Fruit fly (Drosophila melanogaster): ENCODE data around the gene AdipoR.

dm6 chr3R:22533973-22534931 lies 13.4 kb downstream of the AdipoR start:
- TF ChIP-seq MTF-1 (GFP tag; optimal IDR thresholded peaks at IDR 0.05; ENCODE audit: borderline replicate concordance) (no peak), Hr78 (GFP tag; optimal IDR thresholded peaks at IDR 0.05) (no peak), CG10959 (GFP tag; IDR thresholded peaks at IDR 0.05) (no peak), zen (tag; optimal IDR thresholded peaks at IDR 0.05) (no peak), CG2199 (GFP tag; IDR thresholded peaks at IDR 0.05) (no peak), ind (GFP tag; optimal IDR thresholded peaks at IDR 0.05) (no peak), Ets65A (GFP tag) (no peak), CG8089 (GFP tag; optimal IDR thresholded peaks at IDR 0.05) (no peak), bigmax (GFP tag; optimal IDR thresholded peaks at IDR 0.05) (no peak), CG3163 (GFP tag; optimal IDR thresholded peaks at IDR 0.05) (no peak), ttk (GFP tag; IDR thresholded peaks at IDR 0.05) (no peak), B-H1 (GFP tag; IDR thresholded peaks at IDR 0.05) (no peak), unc-4 (GFP tag; IDR thresholded peaks at IDR 0.05; ENCODE audit: partially characterized antibody) (no peak), h (optimal IDR thresholded peaks at IDR 0.05) (no peak)
